Fruit fly (Drosophila melanogaster) whole organism, pupa: ENCODE measurements around the gene CG5112.

Experiments
- CG12605 ChIP-seq: fragments of 200-800 bp; sonication (Bioruptor generic); IDR thresholded peaks from 2 replicates; pipeline ENCODE4 v1.3.6; 2022; ENCODE audit warnings: missing biosample characterization, missing genetic modification characterization
- CG14655 ChIP-seq: fragments of 200-800 bp; sonication (Bioruptor generic); optimal IDR thresholded peaks from 3 replicates; lab custom pipeline; 2017; ENCODE audit warnings: mild to moderate bottlenecking, missing biosample characterization, missing genetic modification reagents, missing genetic modification characterization
- CG15710 ChIP-seq: fragments of 200-800 bp; sonication (Bioruptor generic); optimal IDR thresholded peaks from 2 replicates; lab custom pipeline; 2018; ENCODE audit warnings: missing biosample characterization, mild to moderate bottlenecking, missing genetic modification characterization, moderate library complexity
- CG17806 ChIP-seq: fragments of 200-800 bp; sonication (Bioruptor generic); optimal IDR thresholded peaks from 2 replicates; lab custom pipeline; 2018; ENCODE audit warnings: missing biosample characterization, mild to moderate bottlenecking, missing genetic modification characterization, moderate library complexity
- CG34367 ChIP-seq: fragments of 200-800 bp; sonication (Bioruptor generic); optimal IDR thresholded peaks from 2 replicates; lab custom pipeline; 2018; ENCODE audit warnings: missing biosample characterization, mild to moderate bottlenecking, missing genetic modification characterization
- CG8159 ChIP-seq: fragments of 200-800 bp; sonication (Bioruptor generic); optimal IDR thresholded peaks from 3 replicates; lab custom pipeline; 2018; ENCODE audit warnings: missing biosample characterization, mild to moderate bottlenecking, missing genetic modification characterization, moderate library complexity
- CG8301 ChIP-seq: fragments of 200-800 bp; sonication (Bioruptor generic); optimal IDR thresholded peaks from 2 replicates; lab custom pipeline; 2018; ENCODE audit warnings: missing biosample characterization, mild to moderate bottlenecking, missing genetic modification characterization
- CG9948 ChIP-seq: fragments of 200-800 bp; sonication (Bioruptor generic); optimal IDR thresholded peaks from 2 replicates; lab custom pipeline; 2018; ENCODE audit warnings: missing biosample characterization, mild to moderate bottlenecking, missing genetic modification characterization, moderate library complexity
- D1 ChIP-seq: fragments of 200-800 bp; sonication (Bioruptor generic); optimal IDR thresholded peaks from 2 replicates; lab custom pipeline; 2018; ENCODE audit warnings: missing biosample characterization, mild to moderate bottlenecking, missing genetic modification characterization, moderate library complexity
- Ets98B ChIP-seq: fragments of 200-800 bp; sonication (Bioruptor generic); IDR thresholded peaks from 2 replicates; pipeline ENCODE4 v1.3.6; 2022; ENCODE audit warnings: missing biosample characterization, missing genetic modification characterization
- Pif1A ChIP-seq: fragments of 200-800 bp; sonication (Bioruptor generic); optimal IDR thresholded peaks from 3 replicates; lab custom pipeline; 2016; ENCODE audit warnings: missing biosample characterization, missing genetic modification characterization
- gl ChIP-seq: fragments of 200-800 bp; sonication (Bioruptor generic); optimal IDR thresholded peaks from 2 replicates; lab custom pipeline; 2018; ENCODE audit warnings: missing biosample characterization, mild to moderate bottlenecking, missing genetic modification characterization
- rn ChIP-seq: fragments of 200-800 bp; sonication (Bioruptor generic); IDR thresholded peaks from 2 replicates; pipeline ENCODE4 v1.3.6; 2022; ENCODE audit warnings: missing biosample characterization, missing genetic modification characterization

DNA sequence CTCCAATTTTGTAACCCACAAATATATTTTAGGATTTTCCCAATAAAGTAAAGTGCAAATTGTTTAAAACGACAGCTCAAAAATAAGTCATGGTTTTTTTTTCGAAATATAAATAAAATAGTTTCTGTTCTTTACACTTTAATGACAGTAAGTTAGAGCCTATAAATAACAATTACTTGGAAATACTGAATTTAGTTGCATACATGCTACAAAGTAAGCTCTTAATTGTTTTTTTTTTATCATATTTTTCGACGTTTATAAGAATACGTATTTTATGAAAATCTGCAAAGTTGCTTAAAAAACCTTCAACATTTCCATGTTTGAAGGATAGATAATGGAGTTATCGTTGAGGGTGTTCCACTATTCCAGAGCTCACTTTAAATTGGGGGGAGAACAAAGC is 26.3 kb downstream of the CG5112 start:
- no peak for TF ChIP-seq D1 (tag; lab: Kevin White, UChicago)
- no peak for TF ChIP-seq rn (GFP tag; lab: Robert Waterston, UW)
- no peak for TF ChIP-seq CG8301 (tag; lab: Kevin White, UChicago)
- TF ChIP-seq CG12605 (GFP tag; lab: Robert Waterston, UW), result no peak
- no peak for TF ChIP-seq CG17806 (tag; lab: Kevin White, UChicago)
- no peak for TF ChIP-seq CG8159 (tag; lab: Kevin White, UChicago)
- no peak for TF ChIP-seq Pif1A (GFP tag; lab: Kevin White, UChicago)
- no peak for TF ChIP-seq CG9948
- TF ChIP-seq CG15710 (tag; lab: Kevin White, UChicago), result no peak
- TF ChIP-seq gl (tag; lab: Kevin White, UChicago), result no peak
- TF ChIP-seq CG34367, result no peak
- no peak for TF ChIP-seq CG14655
- no peak for TF ChIP-seq Ets98B (GFP tag; lab: Robert Waterston, UW)
